Fruit fly (Drosophila melanogaster) whole organism, embryonic: ENCODE data around the gene Cubn.

ENCODE experiments used
- Adf1 ChIP-seq: fragments of 200-800 bp; sonication (Bioruptor generic); IDR thresholded peaks from 2 replicates; pipeline ENCODE4 v1.3.6; 2022; ENCODE audit warnings: missing biosample characterization, missing genetic modification characterization
- Asciz ChIP-seq: fragments of 200-800 bp; sonication (Bioruptor generic); optimal IDR thresholded peaks from 2 replicates; lab custom pipeline; 2017; ENCODE audit warnings: missing biosample characterization, mild to moderate bottlenecking, missing genetic modification characterization, missing genetic modification reagents
- Awh ChIP-seq: fragments of 200-800 bp; sonication (Bioruptor generic); IDR thresholded peaks from 2 replicates; pipeline ENCODE4, ENCODE4 v1.3.6; 2022; ENCODE audit warnings: missing biosample characterization, missing genetic modification characterization
- B-H2 ChIP-seq: fragments of 200-800 bp; sonication (Bioruptor generic); optimal IDR thresholded peaks from 2 replicates; lab custom pipeline; 2018; ENCODE audit warnings: missing biosample characterization, mild to moderate bottlenecking, missing genetic modification characterization
- CG10267 ChIP-seq: fragments of 200-800 bp; sonication (Bioruptor generic); optimal IDR thresholded peaks from 2 replicates; lab custom pipeline; 2018; ENCODE audit warnings: missing biosample characterization, mild to moderate bottlenecking, missing genetic modification characterization, moderate library complexity
- CG11085 ChIP-seq: fragments of 200-800 bp; sonication (Bioruptor generic); IDR thresholded peaks from 2 replicates; pipeline ENCODE4 v1.3.6; 2022; ENCODE audit warnings: missing biosample characterization, missing genetic modification characterization
- CG11247 ChIP-seq: fragments of 200-800 bp; sonication (Bioruptor generic); IDR thresholded peaks from 2 replicates; pipeline ENCODE4 v1.3.6; 2022; ENCODE audit warnings: missing biosample characterization, missing genetic modification characterization
- CG11695 ChIP-seq: fragments of 200-800 bp; sonication (Bioruptor generic); IDR thresholded peaks from 3 replicates; pipeline ENCODE4 v1.3.6; 2022; ENCODE audit warnings: missing biosample characterization, missing genetic modification characterization
- CG13775 ChIP-seq: fragments of 200-800 bp; sonication (Bioruptor generic); optimal IDR thresholded peaks from 3 replicates; lab custom pipeline; 2017; ENCODE audit warnings: missing biosample characterization, mild to moderate bottlenecking, missing genetic modification characterization
- CG14050 ChIP-seq: fragments of 200-800 bp; sonication (Bioruptor generic); IDR thresholded peaks from 3 replicates; pipeline ENCODE4 v1.3.6; 2022; ENCODE audit warnings: missing biosample characterization, missing genetic modification characterization
- CG14710 ChIP-seq: fragments of 200-800 bp; sonication (Bioruptor generic); optimal IDR thresholded peaks from 3 replicates; lab custom pipeline; 2019; ENCODE audit warnings: missing biosample characterization, mild to moderate bottlenecking, missing genetic modification characterization, moderate library complexity
- CG14860 ChIP-seq: fragments of 200-800 bp; sonication (Bioruptor generic); IDR thresholded peaks from 3 replicates; pipeline ENCODE4 v1.3.6; 2022; ENCODE audit warnings: missing biosample characterization, missing genetic modification characterization; ENCODE audit not compliant: partially characterized antibody
- CG16813 ChIP-seq: fragments of 200-800 bp; sonication (Bioruptor generic); IDR thresholded peaks from 3 replicates; pipeline ENCODE4 v1.3.6; 2022; ENCODE audit warnings: missing biosample characterization, missing genetic modification characterization; ENCODE audit not compliant: partially characterized antibody
- CG2199 ChIP-seq: fragments of 200-800 bp; sonication (Bioruptor generic); IDR thresholded peaks from 3 replicates; pipeline ENCODE4 v1.3.6; 2022; ENCODE audit warnings: missing biosample characterization, missing genetic modification characterization
- CG31365 ChIP-seq: fragments of 200-800 bp; sonication (Bioruptor generic); optimal IDR thresholded peaks from 2 replicates; lab custom pipeline; 2018; ENCODE audit warnings: missing biosample characterization, mild to moderate bottlenecking, missing genetic modification characterization
- CG4707 ChIP-seq: fragments of 200-800 bp; sonication (Bioruptor generic); optimal IDR thresholded peaks from 2 replicates; lab custom pipeline; 2018; ENCODE audit warnings: missing biosample characterization, mild to moderate bottlenecking, missing genetic modification characterization, moderate library complexity
- CG7745 ChIP-seq: fragments of 200-800 bp; sonication (Bioruptor generic); optimal IDR thresholded peaks from 2 replicates; lab custom pipeline; 2018; ENCODE audit warnings: missing biosample characterization, mild to moderate bottlenecking, missing genetic modification characterization, moderate library complexity
- CG8478 ChIP-seq: fragments of >200 bp; optimal IDR thresholded peaks from 2 replicates; lab custom pipeline; 2018
- CG9727 ChIP-seq: fragments of 200-800 bp; sonication (Bioruptor generic); optimal IDR thresholded peaks from 3 replicates; lab custom pipeline; 2017; ENCODE audit warnings: missing biosample characterization, mild to moderate bottlenecking, missing genetic modification characterization
- Doc2 ChIP-seq: fragments of 200-800 bp; sonication (Bioruptor generic); IDR thresholded peaks from 2 replicates; pipeline ENCODE4 v1.3.6; 2022; ENCODE audit warnings: missing biosample characterization, missing genetic modification characterization
- Dp ChIP-seq: fragments of 200-800 bp; sonication (Bioruptor generic); optimal IDR thresholded peaks from 2 replicates; lab custom pipeline; 2018; ENCODE audit warnings: missing biosample characterization, mild to moderate bottlenecking, missing genetic modification characterization, moderate library complexity
- E2f2 ChIP-seq: fragments of 200-800 bp; sonication (Bioruptor generic); IDR thresholded peaks from 2 replicates; pipeline ENCODE4 v1.3.6; 2022; ENCODE audit warnings: missing biosample characterization, missing genetic modification characterization
- MBD-R2 ChIP-seq: fragments of 200-800 bp; sonication (Bioruptor generic); IDR thresholded peaks from 2 replicates; pipeline ENCODE4 v1.3.6; 2022; ENCODE audit warnings: missing biosample characterization, missing genetic modification characterization
- Med ChIP-seq: fragments of 200-800 bp; sonication (Bioruptor generic); peaks from one replicate; lab custom pipeline; 2016; ENCODE audit warnings: missing biosample characterization, missing genetic modification characterization, mild to moderate bottlenecking, inconsistent platforms, moderate library complexity
- Ptx1 ChIP-seq: fragments of 200-800 bp; sonication (Bioruptor generic); IDR thresholded peaks from 2 replicates; pipeline ENCODE4 v1.3.6; 2022; ENCODE audit warnings: missing biosample characterization, missing genetic modification characterization
- Sin3A ChIP-seq: fragments of >200 bp; optimal IDR thresholded peaks from 2 replicates; lab custom pipeline; 2018
- Vsx1 ChIP-seq: fragments of 200-800 bp; sonication (Bioruptor generic); optimal IDR thresholded peaks from 2 replicates; lab custom pipeline; 2017; ENCODE audit warnings: missing biosample characterization, mild to moderate bottlenecking, missing genetic modification characterization, missing genetic modification reagents
- abd-A ChIP-seq: fragments of 200-800 bp; sonication (Bioruptor generic); optimal IDR thresholded peaks from 3 replicates; lab custom pipeline; 2019; ENCODE audit warnings: missing biosample characterization, mild to moderate bottlenecking, missing genetic modification characterization, moderate library complexity
- ara ChIP-seq: fragments of 200-800 bp; sonication (Bioruptor generic); IDR thresholded peaks from 2 replicates; pipeline ENCODE4 v1.3.6; 2022; ENCODE audit warnings: missing biosample characterization, missing genetic modification characterization
- bbx ChIP-seq: fragments of 200-800 bp; sonication (Bioruptor generic); IDR thresholded peaks from 2 replicates; pipeline ENCODE4 v1.3.6; 2022; ENCODE audit warnings: missing biosample characterization, missing genetic modification characterization; ENCODE audit not compliant: partially characterized antibody
- corto ChIP-seq: fragments of 200-800 bp; sonication (Bioruptor generic); optimal IDR thresholded peaks from 2 replicates; lab custom pipeline; 2016; ENCODE audit warnings: missing biosample characterization, mild to moderate bottlenecking, missing genetic modification characterization, moderate library complexity
- dysf ChIP-seq: fragments of 200-800 bp; sonication (Bioruptor generic); IDR thresholded peaks from 3 replicates; pipeline ENCODE4 v1.3.6; 2022; ENCODE audit warnings: missing biosample characterization, missing genetic modification characterization
- exex ChIP-seq: fragments of 200-800 bp; sonication (Bioruptor generic); optimal IDR thresholded peaks from 4 replicates; lab custom pipeline; 2018; ENCODE audit warnings: missing biosample characterization, mild to moderate bottlenecking, missing genetic modification characterization, moderate library complexity
- eyg ChIP-seq: fragments of 200-800 bp; sonication (Bioruptor generic); optimal IDR thresholded peaks from 3 replicates; lab custom pipeline; 2016; ENCODE audit warnings: missing biosample characterization, missing genetic modification characterization
- gfzf ChIP-seq: fragments of 200-800 bp; sonication (Bioruptor generic); optimal IDR thresholded peaks from 2 replicates; lab custom pipeline; 2016; ENCODE audit warnings: missing biosample characterization, mild to moderate bottlenecking, missing genetic modification characterization, moderate library complexity
- ind ChIP-seq: fragments of 200-800 bp; sonication (Bioruptor generic); optimal IDR thresholded peaks from 3 replicates; lab custom pipeline; 2016; ENCODE audit warnings: missing biosample characterization, missing genetic modification characterization
- kah ChIP-seq: fragments of 200-800 bp; sonication (Bioruptor generic); optimal IDR thresholded peaks from 2 replicates; lab custom pipeline; 2018; ENCODE audit warnings: missing biosample characterization, mild to moderate bottlenecking, missing genetic modification characterization
- klu ChIP-seq: fragments of 200-800 bp; sonication (Bioruptor generic); IDR thresholded peaks from 2 replicates; pipeline ENCODE4 v1.3.6; 2022; ENCODE audit warnings: missing biosample characterization, missing genetic modification characterization
- lola ChIP-seq, 3 experiments: fragments of >200 bp in 2 of 3; fragments of 200-800 bp in 1 of 3; sonication (Bioruptor generic) in 1 of 3; optimal IDR thresholded peaks; 2 replicates each; lab custom pipeline; 2017 to 2019; ENCODE audit warnings: missing biosample characterization in 3 of 3, missing genetic modification characterization in 3 of 3, mild to moderate bottlenecking in 1 of 3, moderate library complexity in 1 of 3
- oc ChIP-seq: fragments of 200-800 bp; sonication (Bioruptor generic); optimal IDR thresholded peaks from 2 replicates; lab custom pipeline; 2018; ENCODE audit warnings: missing biosample characterization, mild to moderate bottlenecking, missing genetic modification characterization, moderate library complexity
- peb ChIP-seq: fragments of 200-800 bp; sonication (Bioruptor generic); IDR thresholded peaks from 2 replicates; pipeline ENCODE4 v1.3.6; 2022; ENCODE audit warnings: missing biosample characterization, missing genetic modification characterization
- pum ChIP-seq: fragments of 200-800 bp; sonication (Bioruptor generic); optimal IDR thresholded peaks from 2 replicates; lab custom pipeline; 2016; ENCODE audit warnings: missing biosample characterization, missing genetic modification characterization
- rib ChIP-seq: fragments of 200-800 bp; sonication (Bioruptor generic); IDR thresholded peaks from 2 replicates; pipeline ENCODE4 v1.3.6; 2022; ENCODE audit warnings: missing biosample characterization, missing genetic modification characterization
- schlank ChIP-seq: fragments of 200-800 bp; sonication (Bioruptor generic); optimal IDR thresholded peaks from 2 replicates; lab custom pipeline; 2018; ENCODE audit warnings: missing biosample characterization, mild to moderate bottlenecking, missing genetic modification characterization
- sug ChIP-seq: fragments of 200-800 bp; optimal IDR thresholded peaks from 2 replicates; lab custom pipeline; 2019; ENCODE audit warnings: missing biosample characterization, mild to moderate bottlenecking, missing genetic modification characterization, moderate library complexity
- tin ChIP-seq: fragments of 200-800 bp; sonication (Bioruptor generic); optimal IDR thresholded peaks from 3 replicates; lab custom pipeline; 2016; ENCODE audit warnings: missing biosample characterization, missing genetic modification characterization
- unc-4 ChIP-seq: fragments of 200-800 bp; sonication (Bioruptor generic); IDR thresholded peaks from 2 replicates; pipeline ENCODE4 v1.3.6; 2022; ENCODE audit warnings: missing biosample characterization, missing genetic modification characterization; ENCODE audit not compliant: partially characterized antibody
- vnd ChIP-seq: fragments of 200-800 bp; sonication (Bioruptor generic); IDR thresholded peaks from 3 replicates; pipeline ENCODE4 v1.3.6; 2022; ENCODE audit warnings: missing biosample characterization, missing genetic modification characterization; ENCODE audit not compliant: partially characterized antibody
- zf30C ChIP-seq: fragments of 200-800 bp; sonication (Bioruptor generic); optimal IDR thresholded peaks from 3 replicates; lab custom pipeline; 2018; ENCODE audit warnings: missing biosample characterization, mild to moderate bottlenecking, missing genetic modification characterization

The Cubn gene

DNA sequence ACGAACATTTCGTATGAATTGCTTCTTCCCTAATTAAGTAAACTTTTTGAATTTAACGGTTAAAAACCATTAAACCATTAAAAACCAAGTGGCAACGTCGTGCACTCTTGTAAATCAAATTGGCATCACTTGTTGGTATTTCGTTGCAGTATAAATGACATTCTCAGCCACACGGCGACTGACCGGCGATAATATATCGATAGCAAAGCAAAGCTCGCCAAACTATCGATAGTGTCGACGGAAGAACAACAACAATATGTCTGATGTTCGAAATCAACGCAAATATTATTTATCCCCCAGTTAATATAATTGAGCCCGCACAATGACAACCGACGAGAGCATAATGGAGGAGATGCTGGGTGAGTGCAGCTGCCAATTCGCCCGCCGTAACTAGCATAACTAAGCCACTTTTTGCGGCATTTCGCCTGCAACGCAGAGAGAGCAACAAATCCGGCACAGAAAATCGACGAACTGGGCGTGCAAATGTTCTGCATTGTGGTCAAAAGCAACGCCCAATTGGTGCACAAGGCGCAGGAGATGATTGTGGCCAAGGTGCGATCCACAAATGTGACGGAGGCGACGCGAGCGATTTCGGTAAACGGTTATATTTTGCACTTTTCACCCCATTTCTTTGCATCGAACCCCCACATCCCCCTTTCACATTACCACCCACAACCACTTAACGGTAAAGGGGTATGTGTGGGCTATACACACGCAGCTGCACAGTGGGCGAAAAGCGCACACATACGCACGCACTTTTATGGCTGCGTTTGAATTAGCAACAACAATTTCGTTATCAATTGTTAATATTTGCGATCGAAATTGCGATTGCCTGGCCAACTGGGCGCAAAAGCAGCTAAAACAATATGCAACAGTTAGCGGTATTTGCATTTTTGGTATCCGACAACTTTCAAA is 30.0 kb upstream of the Cubn start, which contains the start of gene Gga (continued):
- TF ChIP-seq CG11085 (GFP tag; lab: Robert Waterston, UW) (no peak), Adf1 (GFP tag; lab: Robert Waterston, UW) (no peak), Ptx1 (GFP tag; lab: Robert Waterston, UW) (no peak), CG31365 (tag; lab: Kevin White, UChicago) (no peak), ind (GFP tag; lab: Kevin White, UChicago) (no peak), CG16813 (GFP tag; lab: Robert Waterston, UW) (peak; percentile 84), CG11247 (GFP tag; lab: Robert Waterston, UW) (no peak), exex (tag; lab: Kevin White, UChicago) (peak; percentile 57), zf30C (no peak), CG4707 (GFP tag; lab: Kevin White, UChicago) (peak; percentile 56), CG10267 (peak; percentile 60), CG14050 (no peak), Dp (GFP tag; lab: Kevin White, UChicago) (peak; percentile 68), Doc2 (GFP tag; lab: Robert Waterston, UW) (no peak), CG2199 (GFP tag; lab: Robert Waterston, UW) (no peak), oc (tag; lab: Kevin White, UChicago) (no peak), CG14710 (tag; lab: Kevin White, UChicago) (no peak), CG9727 (GFP tag; lab: Kevin White, UChicago) (no peak), tin (GFP tag; lab: Kevin White, UChicago) (no peak), Sin3A (lab: Kevin White, UChicago) (peak; percentile 58), peb (GFP tag; lab: Robert Waterston, UW) (no peak), CG14860 (GFP tag; lab: Robert Waterston, UW) (peak; percentile 79), pum (no peak), CG13775 (GFP tag; lab: Kevin White, UChicago) (no peak), bbx (GFP tag; lab: Robert Waterston, UW) (peak; percentile 94), unc-4 (GFP tag; lab: Robert Waterston, UW) (peak; percentile 92), MBD-R2 (GFP tag; lab: Robert Waterston, UW) (peak; percentile 56), kah (GFP tag; lab: Kevin White, UChicago) (no peak), eyg (GFP tag; lab: Kevin White, UChicago) (no peak), Med (GFP tag; lab: Kevin White, UChicago) (peak; percentile 75), Awh (GFP tag; lab: Robert Waterston, UW) (no peak), CG7745 (tag; lab: Kevin White, UChicago) (no peak), abd-A (tag; lab: Kevin White, UChicago) (peak; percentile 90), CG11695 (no peak), lola (GFP tag; optimal IDR thresholded peaks at IDR 0.05; lab: Kevin White, UChicago) (no peak), ara (GFP tag; lab: Robert Waterston, UW) (peak; percentile 30; the same call in 1 of the 2 replicates), vnd (GFP tag; lab: Robert Waterston, UW) (peak; percentile 75), E2f2 (GFP tag; lab: Robert Waterston, UW) (peak; percentile 69), sug (peak; percentile 38), Vsx1 (no peak), schlank (tag; lab: Kevin White, UChicago) (no peak), corto (GFP tag; lab: Kevin White, UChicago) (no peak), dysf (GFP tag; lab: Robert Waterston, UW) (no peak), rib (no peak), gfzf (peak; percentile 48), Asciz (no peak), B-H2 (GFP tag; lab: Kevin White, UChicago) (peak; percentile 66), CG8478 (no peak), klu (GFP tag; lab: Robert Waterston, UW) (no peak)
